Worm (Caenorhabditis elegans): ENCODE measurements around the gene lgc-31.

lgc-31 gene

DNA sequence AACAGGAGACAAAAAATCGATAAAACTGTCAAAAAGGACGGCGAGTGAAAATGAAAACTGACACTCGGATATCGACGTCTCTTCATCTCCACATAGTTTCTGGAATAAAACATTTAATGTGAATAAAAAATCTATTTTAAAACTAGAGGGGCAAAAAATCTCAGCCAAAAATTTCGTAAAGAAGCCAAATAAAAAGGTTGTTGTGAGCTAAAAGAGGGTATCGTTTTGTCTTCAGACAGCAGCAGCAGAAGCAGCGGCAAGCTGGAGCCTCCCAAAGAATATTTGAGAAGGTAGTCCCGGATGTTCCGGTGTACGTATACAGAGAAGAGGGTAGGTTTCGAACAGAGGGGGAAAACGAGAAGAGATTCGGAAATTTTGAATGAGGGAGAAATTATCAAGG, at the start of gene lgc-31:
lgc-31 (minus strand) TSS at position 101 of the 400 bp plus-strand sequence.
- TF ChIP-seq lin-13 (GFP tag; optimal IDR thresholded peaks at IDR 0.05) (no peak), unc-55 (GFP tag; optimal IDR thresholded peaks at IDR 0.05) (no peak), C34F6.9 (tag; optimal IDR thresholded peaks at IDR 0.05) (no peak), skn-1 (tag; optimal IDR thresholded peaks at IDR 0.05) (no peak), mbf-1 (tag; optimal IDR thresholded peaks at IDR 0.05) (no peak), blmp-1 (tag; optimal IDR thresholded peaks at IDR 0.05; ENCODE audit: insufficient read depth) (no peak), nhr-237 (tag; optimal IDR thresholded peaks at IDR 0.05) (no peak), elt-3 (tag; optimal IDR thresholded peaks at IDR 0.05) (no peak), zag-1 (tag; optimal IDR thresholded peaks at IDR 0.05) (no peak), nhr-77 (tag; optimal IDR thresholded peaks at IDR 0.05) (no peak)

DNA sequence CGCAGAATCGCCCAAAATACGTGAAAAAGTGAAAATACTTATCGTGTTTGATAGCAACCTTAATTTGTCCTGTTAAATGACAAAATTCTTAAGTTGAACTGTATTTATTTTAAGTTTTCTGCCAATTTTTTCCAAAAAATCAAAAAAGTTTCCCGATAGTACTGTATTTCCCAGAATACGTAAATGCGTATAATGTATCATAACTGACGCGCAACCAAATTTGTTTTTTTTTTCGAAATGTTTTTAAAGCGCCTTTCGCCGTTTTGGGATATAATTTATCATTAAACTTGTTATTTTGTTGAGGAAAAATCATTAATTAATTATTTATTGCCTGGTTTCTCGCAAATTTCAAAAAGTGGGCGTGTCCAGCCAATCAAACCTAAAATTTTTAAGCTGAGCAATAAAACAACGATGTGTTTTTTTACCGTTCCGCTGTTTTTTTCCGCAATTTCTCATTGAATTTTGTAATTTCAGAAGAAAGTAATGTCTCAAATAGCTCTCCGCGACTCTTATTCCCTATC, 49.2 kb upstream of the lgc-31 start, which contains the start of gene fbxa-95:
fbxa-95 (plus strand) TSS at position 471 of the 521 bp plus-strand sequence.
- TF ChIP-seq Y55F3AM.14 (GFP tag; optimal IDR thresholded peaks at IDR 0.05) (no peak), gmeb-1 (tag; optimal IDR thresholded peaks at IDR 0.05) (no peak), ztf-1 (GFP tag; conservative IDR thresholded peaks at IDR 0.05) (no peak), sma-9 (GFP tag; optimal IDR thresholded peaks at IDR 0.05) (no peak), sma-9 (tag; optimal IDR thresholded peaks at IDR 0.05) (no peak), mab-5 (tag; optimal IDR thresholded peaks at IDR 0.05) (no peak), ceh-82 (tag; optimal IDR thresholded peaks at IDR 0.05) (no peak), nhr-237 (tag; optimal IDR thresholded peaks at IDR 0.05) (no peak), ztf-4 (tag; optimal IDR thresholded peaks at IDR 0.05) (no peak), sma-3 (GFP tag; optimal IDR thresholded peaks at IDR 0.05) (no peak), elt-1 (tag; optimal IDR thresholded peaks at IDR 0.05) (no peak), R02D3.7 (tag; optimal IDR thresholded peaks at IDR 0.05) (no peak), ztf-11 (tag; optimal IDR thresholded peaks at IDR 0.05) (no peak), lin-13 (GFP tag; optimal IDR thresholded peaks at IDR 0.05) (no peak), lin-11 (tag; optimal IDR thresholded peaks at IDR 0.05) (no peak), blmp-1 (tag; optimal IDR thresholded peaks at IDR 0.05; ENCODE audit: insufficient read depth) (no peak), ceh-16 (tag; optimal IDR thresholded peaks at IDR 0.05) (no peak), zag-1 (tag; optimal IDR thresholded peaks at IDR 0.05) (no peak), unc-39 (tag; optimal IDR thresholded peaks at IDR 0.05) (no peak), nhr-10 (tag; optimal IDR thresholded peaks at IDR 0.05) (no peak), ZK546.5 (tag; optimal IDR thresholded peaks at IDR 0.05) (no peak)

DNA sequence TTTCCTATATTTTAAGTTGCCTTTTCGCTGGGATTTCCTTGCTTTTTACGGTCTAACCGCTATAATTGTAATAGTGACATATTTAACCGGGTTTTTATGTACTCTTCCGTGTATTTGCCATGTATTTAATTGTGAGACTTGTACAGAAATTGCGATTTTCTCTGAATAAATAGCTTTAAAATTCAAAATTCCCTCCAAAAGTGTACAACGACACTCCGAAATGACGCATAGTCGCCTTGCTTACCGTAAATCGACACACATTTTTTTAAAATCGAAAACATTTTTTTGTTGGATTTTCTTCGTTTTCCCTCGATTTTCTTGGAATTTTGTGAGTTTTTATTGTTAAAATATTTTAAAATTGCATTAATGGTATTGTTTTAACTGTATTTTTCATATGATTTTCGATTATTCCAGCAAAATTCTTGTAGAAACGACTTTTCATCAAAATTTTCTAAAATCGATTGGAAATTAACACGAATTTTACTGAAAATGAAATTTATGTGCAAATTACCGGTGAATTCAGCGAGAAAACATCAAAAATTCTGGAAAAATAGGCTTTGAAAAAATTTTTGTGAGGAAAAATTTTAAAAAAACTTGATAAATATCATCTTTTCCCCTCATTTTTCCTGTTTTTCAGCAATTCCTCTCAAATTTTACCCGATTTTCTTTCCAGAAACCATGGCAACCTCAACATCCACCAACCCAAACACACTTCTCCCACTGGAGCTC, 48.0 kb upstream of the lgc-31 start, which contains the start of gene lsm-5:
lsm-5 (plus strand) TSS at position 679 of the 729 bp plus-strand sequence.
- TF ChIP-seq elt-1 (tag; optimal IDR thresholded peaks at IDR 0.05) (no peak), ceh-16 (tag; optimal IDR thresholded peaks at IDR 0.05) (peak; percentile 25), nhr-129 (tag; optimal IDR thresholded peaks at IDR 0.05) (peak; percentile 77), sma-3 (GFP tag; optimal IDR thresholded peaks at IDR 0.05) (peak; percentile 39), unc-55 (GFP tag; optimal IDR thresholded peaks at IDR 0.05) (peak; percentile 88), nhr-77 (tag; optimal IDR thresholded peaks at IDR 0.05) (no peak), lin-11 (tag; optimal IDR thresholded peaks at IDR 0.05) (no peak), elt-3 (tag; optimal IDR thresholded peaks at IDR 0.05) (no peak), C34F6.9 (tag; optimal IDR thresholded peaks at IDR 0.05) (peak; percentile 66), peb-1 (tag; optimal IDR thresholded peaks at IDR 0.05) (no peak), lsy-2 (tag; optimal IDR thresholded peaks at IDR 0.05) (peak in 1 of 2 experiments; percentile 80), lin-13 (GFP tag; optimal IDR thresholded peaks at IDR 0.05) (peak; percentile 26), fos-1 (tag; optimal IDR thresholded peaks at IDR 0.05) (peak; percentile 27), nhr-10 (tag; optimal IDR thresholded peaks at IDR 0.05) (no peak), crh-2 (tag; optimal IDR thresholded peaks at IDR 0.05) (peak; percentile 61), ama-1 (optimal IDR thresholded peaks at IDR 0.05) (peak; percentile 95), sma-9 (GFP tag; optimal IDR thresholded peaks at IDR 0.05) (peak; percentile 44), sma-9 (tag; optimal IDR thresholded peaks at IDR 0.05) (no peak), mab-5 (tag; optimal IDR thresholded peaks at IDR 0.05) (no peak), unc-39 (tag; optimal IDR thresholded peaks at IDR 0.05) (no peak), nhr-21 (tag; optimal IDR thresholded peaks at IDR 0.05) (peak; percentile 40), mdl-1 (tag; optimal IDR thresholded peaks at IDR 0.05) (no peak), gmeb-1 (tag; optimal IDR thresholded peaks at IDR 0.05) (peak; percentile 93), F13H6.1 (tag; optimal IDR thresholded peaks at IDR 0.05) (peak; percentile 37), nhr-237 (tag; optimal IDR thresholded peaks at IDR 0.05) (no peak), nhr-23 (tag; optimal IDR thresholded peaks at IDR 0.05) (no peak), nhr-25 (tag; optimal IDR thresholded peaks at IDR 0.05) (peak; percentile 40), R02D3.7 (tag; optimal IDR thresholded peaks at IDR 0.05) (peak; percentile 84), ztf-1 (GFP tag; conservative IDR thresholded peaks at IDR 0.05) (no peak), egl-27 (tag; optimal IDR thresholded peaks at IDR 0.05) (no peak), ZK546.5 (tag; optimal IDR thresholded peaks at IDR 0.05) (no peak), zag-1 (tag; optimal IDR thresholded peaks at IDR 0.05) (no peak), nhr-6 (tag; optimal IDR thresholded peaks at IDR 0.05) (peak; percentile 36), snpc-4 (tag; optimal IDR thresholded peaks at IDR 0.05) (peak; percentile 22), dmd-4 (tag; optimal IDR thresholded peaks at IDR 0.05) (no peak)
